Worm (Caenorhabditis elegans) whole organism, early embryonic: Measurements from ENCODE around the gene fnta-1.

Experiments used
- aly-1 ChIP-seq: sonication (generic microtip); optimal IDR thresholded peaks from 2 replicates; lab custom pipeline; 2016; ENCODE audit warnings: missing genetic modification characterization, missing compliant biosample characterization
- ama-1 ChIP-seq: fragments of 150-350 bp; optimal IDR thresholded peaks from 2 replicates; lab custom pipeline; 2014
- ceh-13 ChIP-seq: fragments of 200-800 bp; sonication (Bioruptor generic); optimal IDR thresholded peaks from 2 replicates; lab custom pipeline; 2018; ENCODE audit warnings: mild to moderate bottlenecking, missing genetic modification characterization, missing compliant biosample characterization
- flt-1 ChIP-seq: fragments of 200-800 bp; sonication (Bioruptor generic); IDR thresholded peaks from 2 replicates; pipeline ENCODE4 v1.3.6; 2022; ENCODE audit warnings: missing genetic modification characterization, missing compliant biosample characterization
- hmbx-1 ChIP-seq: sonication (generic microtip); optimal IDR thresholded peaks from 2 replicates; lab custom pipeline; 2016; ENCODE audit warnings: mild to moderate bottlenecking, missing genetic modification characterization, missing compliant biosample characterization
- pes-1 ChIP-seq: fragments of 200-800 bp; sonication (Bioruptor generic); IDR thresholded peaks from 2 replicates; pipeline ENCODE4 v1.3.6; 2022; ENCODE audit warnings: missing genetic modification reagents, missing genetic modification characterization, missing compliant biosample characterization
- scrt-1 ChIP-seq: fragments of 200-800 bp; sonication (Bioruptor generic); IDR thresholded peaks from 2 replicates; pipeline ENCODE4 v1.3.6; 2022; ENCODE audit warnings: missing genetic modification characterization, missing compliant biosample characterization
- tbx-37 ChIP-seq: fragments of 200-800 bp; sonication (Bioruptor generic); conservative IDR thresholded peaks from 2 replicates; pipeline ENCODE4 v1.3.6; 2022; ENCODE audit warnings: missing genetic modification reagents, missing genetic modification characterization, missing compliant biosample characterization
- tra-4 ChIP-seq: sonication (generic microtip); optimal IDR thresholded peaks from 2 replicates; lab custom pipeline; 2017; ENCODE audit warnings: missing genetic modification characterization, missing compliant biosample characterization

ce11 chrIV:244843-245242, 4.7 kb upstream of the fnta-1 start, which contains the start of gene aass-1:
- TF ChIP-seq tra-4 (tag; lab: Kevin White, UChicago) = no peak
- no peak for TF ChIP-seq tbx-37
- TF ChIP-seq scrt-1 (GFP tag; lab: Robert Waterston, UW) = no peak
- no peak for TF ChIP-seq ama-1 (lab: Kevin White, UChicago)
- no peak for TF ChIP-seq ceh-13 (GFP tag; lab: Kevin White, UChicago)
- no peak for TF ChIP-seq flt-1 (GFP tag; lab: Robert Waterston, UW)
- no peak for TF ChIP-seq hmbx-1
- TF ChIP-seq pes-1 = no peak
- TF ChIP-seq aly-1 (tag; lab: Kevin White, UChicago) = no peak
